Fruit fly (Drosophila melanogaster): ENCODE results near the gene CG15741.

CG15741 gene

dm6 chrX:11816434-11816948, 21.3 kb downstream of the CG15741 start, which contains the start of the genes CG1578 and rudhira:
CG1578 (minus strand) TSS chrX:11816551.
rudhira (plus strand) TSS chrX:11816898.
- TF ChIP-seq CG7101 (tag; optimal IDR thresholded peaks at IDR 0.05) = peak; percentile 1
- TF ChIP-seq CG12768 (GFP tag; optimal IDR thresholded peaks at IDR 0.05) = no peak
- TF ChIP-seq CG14711 (tag; optimal IDR thresholded peaks at IDR 0.05) = peak; percentile 35
- peak; percentile 61 for TF ChIP-seq ovo (GFP tag; optimal IDR thresholded peaks at IDR 0.05)
- peak; percentile 34 for TF ChIP-seq Mnt (GFP tag; optimal IDR thresholded peaks at IDR 0.05)
- TF ChIP-seq CG11617 (GFP tag; optimal IDR thresholded peaks at IDR 0.05) = peak; percentile 44
- TF ChIP-seq pad (GFP tag; optimal IDR thresholded peaks at IDR 0.05) = peak; percentile 8
- TF ChIP-seq cnc (optimal IDR thresholded peaks at IDR 0.05) = no peak

DNA sequence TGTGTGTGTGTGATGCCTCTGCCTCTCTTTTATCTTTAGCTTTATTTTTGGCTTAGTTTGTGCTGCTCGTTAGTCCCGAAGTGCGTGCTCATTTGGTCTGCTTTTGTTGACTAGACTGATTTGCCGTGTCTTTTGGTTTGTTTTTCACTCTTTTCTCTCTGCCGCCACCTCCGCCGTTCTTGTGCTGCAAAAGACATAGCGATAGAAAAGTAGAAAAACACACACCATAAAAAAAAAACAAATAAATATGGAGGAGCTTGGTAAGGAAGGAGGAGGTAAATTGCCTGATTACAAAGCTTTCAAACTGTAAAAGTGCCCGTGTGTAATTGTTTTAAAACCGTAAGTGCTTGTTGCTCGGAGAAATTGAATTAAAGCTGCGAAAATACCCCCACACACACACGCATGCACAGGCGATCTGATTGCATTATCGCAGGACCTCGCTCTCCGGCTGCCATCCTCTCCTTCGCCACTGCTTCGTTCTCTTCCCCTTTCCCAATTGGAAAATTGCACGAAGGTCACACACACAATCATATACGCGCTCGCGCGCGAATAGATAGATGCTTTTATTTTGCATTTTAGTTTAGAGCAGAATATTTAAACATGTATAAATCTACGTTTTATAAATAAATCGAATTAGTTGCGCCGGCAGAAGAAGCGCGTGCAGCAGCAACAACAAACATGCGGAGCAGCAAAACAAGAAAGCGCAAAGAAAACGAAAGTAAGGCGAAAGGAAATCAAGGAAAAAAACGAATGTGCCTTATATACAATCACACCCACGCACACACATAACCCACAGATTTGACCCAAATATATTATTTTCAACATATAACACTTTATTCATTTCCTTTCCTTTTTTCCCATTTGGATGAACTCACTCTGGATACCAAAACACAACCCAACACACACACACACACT, 22.2 kb downstream of the CG15741 start:
- no peak for TF ChIP-seq ovo (GFP tag; optimal IDR thresholded peaks at IDR 0.05)

- TF ChIP-seq CG11617 (GFP tag; optimal IDR thresholded peaks at IDR 0.05) = peak; percentile 27
- TF ChIP-seq tj (GFP tag; optimal IDR thresholded peaks at IDR 0.05) = peak; percentile 8
- TF ChIP-seq cic (GFP tag; optimal IDR thresholded peaks at IDR 0.05) = peak; percentile 75
- no peak for TF ChIP-seq CG5204 (GFP tag; optimal IDR thresholded peaks at IDR 0.05)
- TF ChIP-seq kay (GFP tag; ENCODE audit: borderline replicate concordance) = peak; percentile 96
- no peak for TF ChIP-seq CG1620 (GFP tag; optimal IDR thresholded peaks at IDR 0.05)
- TF ChIP-seq Mnt (GFP tag; optimal IDR thresholded peaks at IDR 0.05) = peak; percentile 52
These were observed 24.1 kb downstream of the CG15741 start for dm6 chrX:11813721-11814161.

dm6 chrX:11812828-11813227, 25.0 kb downstream of the CG15741 start:
- no peak for TF ChIP-seq tj (GFP tag; optimal IDR thresholded peaks at IDR 0.05)
- peak; percentile 21 for TF ChIP-seq CG14711 (tag; optimal IDR thresholded peaks at IDR 0.05)
- no peak for TF ChIP-seq CG5204 (GFP tag; optimal IDR thresholded peaks at IDR 0.05)
- no peak for TF ChIP-seq CG11617 (GFP tag; optimal IDR thresholded peaks at IDR 0.05)
- TF ChIP-seq CG7101 (tag; optimal IDR thresholded peaks at IDR 0.05) = no peak
- TF ChIP-seq Mnt (GFP tag; optimal IDR thresholded peaks at IDR 0.05) = no peak
- TF ChIP-seq Crg-1 (GFP tag; optimal IDR thresholded peaks at IDR 0.05) = no peak
- TF ChIP-seq kay (GFP tag; ENCODE audit: borderline replicate concordance) = peak; percentile 39

DNA sequence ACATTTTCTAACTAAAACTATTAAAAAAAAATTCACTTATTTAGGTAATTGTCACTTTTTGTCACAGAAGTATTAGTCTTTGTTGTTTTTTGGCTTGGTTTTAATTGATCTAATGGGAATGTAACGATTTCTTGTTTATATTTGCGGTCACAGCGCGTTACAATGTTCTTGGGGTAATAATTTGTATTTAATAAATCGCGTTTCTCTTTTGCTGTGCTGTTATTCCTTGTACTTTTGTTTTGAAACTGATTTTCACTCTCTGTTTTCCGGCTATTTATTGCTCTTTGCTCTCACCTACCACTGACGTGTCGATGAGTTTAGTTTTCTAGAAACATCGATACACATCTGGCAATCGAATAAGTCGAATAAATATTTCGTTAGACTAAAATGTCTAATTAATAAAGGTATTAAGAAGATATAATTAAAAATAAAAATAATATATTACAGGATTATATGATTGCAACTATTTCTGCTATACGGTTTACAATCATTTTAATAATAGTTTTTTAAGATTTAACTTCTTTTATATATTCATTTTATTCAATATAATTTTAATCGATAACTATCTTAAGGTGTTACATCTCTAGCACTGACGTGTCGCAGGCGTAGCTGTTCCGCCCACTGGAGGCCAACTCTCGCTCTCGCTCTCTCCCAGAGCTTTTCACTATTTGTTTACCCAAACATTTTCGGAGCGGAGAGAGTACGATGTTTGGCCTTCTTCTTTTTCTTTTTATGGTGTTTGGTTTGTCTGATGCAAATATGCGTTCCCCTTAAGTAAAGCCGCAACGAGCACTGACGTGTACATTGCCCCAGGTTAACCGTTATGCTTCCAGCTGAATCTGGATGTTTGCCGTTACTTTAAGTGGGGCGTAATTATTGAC, 30.7 kb downstream of the CG15741 start, which contains the start of gene Hsc70-3:
Gene Hsc70-3 (minus strand): TSS at position 251 of the 881 bp plus-strand sequence.
- no peak for TF ChIP-seq kay (GFP tag; ENCODE audit: borderline replicate concordance)
- peak; percentile 71 for TF ChIP-seq CG14711 (tag; optimal IDR thresholded peaks at IDR 0.05)
- TF ChIP-seq CG7101 (tag; optimal IDR thresholded peaks at IDR 0.05) = peak; percentile 77
- no peak for TF ChIP-seq Crg-1 (GFP tag; optimal IDR thresholded peaks at IDR 0.05)
- TF ChIP-seq cic (GFP tag; optimal IDR thresholded peaks at IDR 0.05) = no peak
- no peak for TF ChIP-seq CG5204 (GFP tag; optimal IDR thresholded peaks at IDR 0.05)
- TF ChIP-seq Mnt (GFP tag; optimal IDR thresholded peaks at IDR 0.05) = no peak
- TF ChIP-seq Clk (GFP tag; optimal IDR thresholded peaks at IDR 0.05) = no peak
- TF ChIP-seq CG12768 (GFP tag; optimal IDR thresholded peaks at IDR 0.05) = peak; percentile 16
- peak; percentile 37 for TF ChIP-seq tj (GFP tag; optimal IDR thresholded peaks at IDR 0.05)
- TF ChIP-seq CG7045 (GFP tag; optimal IDR thresholded peaks at IDR 0.05) = no peak
- peak; percentile 67 for TF ChIP-seq CG11617 (GFP tag; optimal IDR thresholded peaks at IDR 0.05)
- peak; percentile 99 for TF ChIP-seq pad (GFP tag; optimal IDR thresholded peaks at IDR 0.05)
- peak; percentile 97 for TF ChIP-seq ovo (GFP tag; optimal IDR thresholded peaks at IDR 0.05)
- TF ChIP-seq CG33017 (tag; optimal IDR thresholded peaks at IDR 0.05) = peak; percentile 52
- TF ChIP-seq bab1 (GFP tag; optimal IDR thresholded peaks at IDR 0.05) = peak; percentile 54

DNA sequence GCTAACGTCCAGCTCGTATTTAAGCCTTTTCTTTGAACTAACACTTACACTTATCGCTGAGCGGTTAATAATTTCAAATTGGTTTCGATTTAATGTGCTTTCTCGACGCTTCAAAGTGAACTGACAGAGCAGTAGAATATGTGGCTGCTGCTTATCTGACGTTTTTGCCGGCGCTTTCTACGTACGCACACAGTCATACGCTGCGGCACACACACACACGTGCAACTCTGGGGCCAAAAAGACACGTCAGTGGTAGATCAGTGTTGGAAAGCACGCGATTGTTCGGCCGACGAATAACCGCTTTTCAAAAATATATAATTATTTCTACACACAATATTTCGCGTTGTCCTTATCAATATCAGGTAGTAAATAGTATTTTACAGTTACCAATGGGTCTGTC, 31.6 kb downstream of the CG15741 start:
- TF ChIP-seq bab1 (GFP tag; optimal IDR thresholded peaks at IDR 0.05) = peak; percentile 37
- TF ChIP-seq kay (GFP tag; ENCODE audit: borderline replicate concordance) = peak; percentile 73
- TF ChIP-seq CG12768 (GFP tag; optimal IDR thresholded peaks at IDR 0.05) = peak; percentile 42
- TF ChIP-seq Mnt (GFP tag; optimal IDR thresholded peaks at IDR 0.05) = peak; percentile 76
- TF ChIP-seq ovo (GFP tag; optimal IDR thresholded peaks at IDR 0.05) = peak; percentile 63
- TF ChIP-seq tj (GFP tag; optimal IDR thresholded peaks at IDR 0.05) = peak; percentile 50
- peak; percentile 48 for TF ChIP-seq CG14711 (tag; optimal IDR thresholded peaks at IDR 0.05)
- no peak for TF ChIP-seq cnc (optimal IDR thresholded peaks at IDR 0.05)
- TF ChIP-seq cic (GFP tag; optimal IDR thresholded peaks at IDR 0.05) = peak; percentile 35
- TF ChIP-seq CG11617 (GFP tag; optimal IDR thresholded peaks at IDR 0.05) = no peak
- peak; percentile 66 for TF ChIP-seq CG7101 (tag; optimal IDR thresholded peaks at IDR 0.05)
- peak; percentile 85 for TF ChIP-seq Crg-1 (GFP tag; optimal IDR thresholded peaks at IDR 0.05)
- TF ChIP-seq CG1620 (GFP tag; optimal IDR thresholded peaks at IDR 0.05) = peak; percentile 71
- peak; percentile 61 for TF ChIP-seq pad (GFP tag; optimal IDR thresholded peaks at IDR 0.05)
- TF ChIP-seq CG33017 (tag; optimal IDR thresholded peaks at IDR 0.05) = peak; percentile 7
- no peak for TF ChIP-seq Hr96 (GFP tag; optimal IDR thresholded peaks at IDR 0.05)
- peak; percentile 1 for TF ChIP-seq toe (GFP tag; optimal IDR thresholded peaks at IDR 0.05)
- no peak for TF ChIP-seq Clk (GFP tag; optimal IDR thresholded peaks at IDR 0.05)
- no peak for TF ChIP-seq CG5204 (GFP tag; optimal IDR thresholded peaks at IDR 0.05)
- TF ChIP-seq CG7045 (GFP tag; optimal IDR thresholded peaks at IDR 0.05) = no peak
